Worm (Caenorhabditis elegans) whole organism, L4/young adult: ENCODE data around the gene acc-2.

ENCODE experiments used
- W03F9.2 ChIP-seq: fragments of 150-350 bp; optimal IDR thresholded peaks from 2 replicates; lab custom pipeline; 2014; ENCODE audit warnings: missing biosample characterization, missing genetic modification characterization
- dao-5 ChIP-seq: sonication (generic microtip); optimal IDR thresholded peaks from 2 replicates; lab custom pipeline; 2016; ENCODE audit warnings: missing genotype, missing genetic modification characterization, moderate library complexity, missing compliant biosample characterization
- him-1 ChIP-seq: sonication (generic microtip); optimal IDR thresholded peaks from 2 replicates; lab custom pipeline; 2016; ENCODE audit warnings: missing genotype, missing genetic modification reagents, missing genetic modification characterization, missing compliant biosample characterization

acc-2 gene

ce11 chrIV:9016477-9016876, at the start of gene acc-2:
Gene acc-2, plus strand, starts transcription at chrIV:9016777.
- TF ChIP-seq him-1 (tag; lab: Kevin White, UChicago) = no peak
- TF ChIP-seq W03F9.2 = no peak
- no peak for TF ChIP-seq dao-5 (tag; lab: Kevin White, UChicago)

ce11 chrIV:8967990-8968389, 48.6 kb upstream of the acc-2 start, which contains the start of gene suex-2:
Gene suex-2, plus strand, starts transcription at chrIV:8968290.
- TF ChIP-seq dao-5 (tag; lab: Kevin White, UChicago) (no peak), him-1 (tag; lab: Kevin White, UChicago) (no peak), W03F9.2 (no peak)

DNA sequence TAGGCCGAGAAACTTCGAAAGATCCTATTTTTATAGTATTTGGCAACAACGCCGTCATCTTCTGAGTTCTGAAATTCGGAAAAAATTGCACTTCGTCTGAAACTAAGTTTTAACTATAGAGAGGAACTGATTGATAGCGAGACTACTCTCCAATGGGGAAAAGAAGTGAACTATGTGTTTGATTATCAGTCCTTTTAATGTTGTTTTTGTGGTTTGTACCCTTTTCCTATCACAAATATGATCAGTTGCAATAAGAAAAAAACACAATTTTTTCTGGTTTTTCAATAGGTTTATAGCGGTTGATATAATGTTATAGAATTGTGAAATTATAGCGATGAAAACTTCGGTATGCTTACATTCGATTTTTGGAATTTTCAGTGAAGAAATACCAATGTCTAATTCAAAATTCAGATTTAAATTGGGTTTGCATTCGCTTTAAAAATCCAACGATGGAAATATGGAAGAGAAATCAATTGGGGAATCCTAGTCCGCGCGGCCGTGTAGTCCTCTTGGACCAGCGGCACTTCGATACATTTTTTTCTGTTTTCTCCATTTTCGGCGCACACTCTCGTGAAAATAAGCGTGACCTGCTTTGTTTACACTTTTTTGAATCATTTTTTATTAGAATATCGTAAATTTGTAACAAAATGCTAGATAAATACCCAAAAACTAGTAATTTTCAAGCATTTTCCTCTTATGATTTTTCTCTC, 43.2 kb upstream of the acc-2 start, which contains the start of gene C53B4.3:
Gene C53B4.3, minus strand, starts transcription at position 464 of the 710 bp plus-strand sequence.
- TF ChIP-seq him-1 (tag; lab: Kevin White, UChicago) = peak; percentile 73
- no peak for TF ChIP-seq dao-5 (tag; lab: Kevin White, UChicago)
- TF ChIP-seq W03F9.2 = peak; percentile 18

DNA sequence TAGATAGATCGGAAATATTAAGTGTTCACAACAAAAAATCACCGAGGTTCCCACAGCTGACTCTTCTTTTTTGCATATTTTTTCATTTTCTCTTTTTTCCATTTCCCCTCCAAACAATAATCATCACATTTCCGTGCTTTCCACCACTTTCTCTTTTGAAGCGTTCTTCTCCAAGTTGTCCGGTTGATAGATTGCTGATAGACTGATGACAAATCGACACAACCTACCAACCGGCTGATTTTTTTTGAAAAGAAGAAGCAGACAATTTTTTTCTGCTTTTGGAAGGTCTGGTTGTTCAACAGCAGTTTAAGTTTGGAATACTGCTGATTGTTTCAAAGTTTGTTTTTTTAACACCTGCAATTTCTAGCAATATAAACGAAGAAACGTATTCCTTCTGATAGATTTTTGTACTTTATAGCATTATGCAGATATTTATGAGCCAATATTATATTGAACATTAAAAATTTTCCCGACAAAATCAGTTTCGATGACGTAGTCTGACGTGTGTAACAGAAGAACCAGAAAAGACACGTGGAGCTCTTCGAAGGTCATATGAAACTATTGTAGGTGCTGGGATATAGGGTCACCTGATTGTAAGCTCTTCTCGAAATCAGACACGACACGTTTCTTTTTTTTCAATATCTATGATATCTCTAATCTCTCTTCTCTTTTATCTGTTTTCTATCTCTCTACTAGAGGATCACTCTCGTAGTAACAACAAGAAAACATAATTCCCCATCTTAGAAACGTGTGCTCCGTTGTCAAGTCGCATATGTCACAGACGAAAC, 41.8 kb upstream of the acc-2 start:
- TF ChIP-seq dao-5 (tag; lab: Kevin White, UChicago) (no peak), him-1 (tag; lab: Kevin White, UChicago) (no peak), W03F9.2 (no peak)

- TF ChIP-seq dao-5 (tag; lab: Kevin White, UChicago) (no peak), W03F9.2 (no peak), him-1 (tag; lab: Kevin White, UChicago) (no peak)
These were observed 41.3 kb upstream of the acc-2 start, which contains the start of gene pdzd-8 for ce11 chrIV:8975331-8975625. Gene pdzd-8, plus strand, starts transcription at chrIV:8975526.

DNA sequence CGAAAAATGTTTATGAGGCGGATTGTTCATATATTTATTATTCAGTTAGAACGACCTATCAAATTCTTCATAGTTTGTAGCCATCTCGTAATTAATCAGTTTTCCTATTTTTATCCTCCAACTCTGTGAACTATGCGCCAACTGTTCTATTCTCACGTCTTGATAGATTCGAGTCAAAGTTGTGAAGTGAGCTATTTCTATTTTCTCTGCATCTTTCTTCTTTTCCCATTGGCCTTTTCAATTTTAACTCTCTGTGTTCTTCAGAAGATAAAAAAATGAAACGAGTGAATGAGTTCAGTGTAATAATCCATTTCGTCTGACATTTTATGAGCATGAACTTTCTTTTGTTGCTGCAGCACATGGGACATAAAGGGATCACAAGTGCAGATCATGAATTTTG, 38.5 kb upstream of the acc-2 start:
- TF ChIP-seq dao-5 (tag; lab: Kevin White, UChicago) (no peak), him-1 (tag; lab: Kevin White, UChicago) (no peak), W03F9.2 (no peak)

DNA sequence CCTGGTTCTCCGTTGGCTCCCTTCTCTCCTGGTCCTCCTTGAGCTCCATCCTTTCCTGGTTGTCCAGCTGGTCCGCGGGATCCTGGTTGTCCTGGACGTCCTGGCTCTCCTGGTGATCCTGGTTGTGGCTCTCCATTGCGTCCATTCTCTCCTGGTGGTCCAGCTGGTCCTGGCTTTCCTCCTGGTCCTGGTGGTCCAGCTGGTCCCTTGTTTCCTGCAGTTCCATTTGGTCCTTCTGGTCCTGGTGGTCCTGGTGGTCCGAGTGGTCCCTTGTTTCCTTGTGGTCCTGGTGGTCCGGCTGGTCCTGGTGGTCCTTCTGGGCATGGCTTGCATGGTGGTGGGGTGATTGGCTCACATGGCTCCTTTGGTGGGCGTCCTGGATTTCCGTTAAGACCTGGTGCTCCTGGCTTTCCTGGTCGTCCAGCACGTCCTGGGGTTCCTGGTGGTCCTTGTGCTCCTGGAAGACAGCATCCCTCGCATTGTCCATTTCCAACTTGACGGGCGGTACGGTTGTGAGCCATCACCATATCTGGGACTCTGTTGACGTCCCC, 37.4 kb upstream of the acc-2 start:
- no peak for TF ChIP-seq him-1 (tag; lab: Kevin White, UChicago)
- TF ChIP-seq W03F9.2 = no peak
- no peak for TF ChIP-seq dao-5 (tag; lab: Kevin White, UChicago)

DNA sequence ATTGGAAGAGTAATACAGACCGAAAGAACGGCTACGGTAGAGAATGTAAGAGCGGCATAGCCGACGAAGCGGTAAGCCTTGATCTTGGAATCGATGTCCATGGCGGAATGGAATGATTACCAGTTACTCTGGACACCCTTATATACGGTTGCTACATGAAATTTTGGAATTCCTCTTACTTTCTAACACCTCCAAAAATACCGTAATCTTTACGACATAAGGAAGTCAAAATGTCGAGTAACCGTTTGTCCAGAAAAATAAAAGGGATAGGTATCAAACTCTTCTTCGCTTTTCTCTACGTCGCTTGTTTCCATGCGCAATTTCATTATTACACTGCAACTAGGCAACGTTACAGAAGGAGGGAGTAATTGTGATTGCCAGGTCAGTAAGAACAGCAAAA, 36.9 kb upstream of the acc-2 start, which contains the start of gene col-119:
Gene col-119, minus strand, starts transcription at position 101 of the 400 bp plus-strand sequence.
- no peak for TF ChIP-seq W03F9.2
- no peak for TF ChIP-seq dao-5 (tag; lab: Kevin White, UChicago)
- no peak for TF ChIP-seq him-1 (tag; lab: Kevin White, UChicago)

DNA sequence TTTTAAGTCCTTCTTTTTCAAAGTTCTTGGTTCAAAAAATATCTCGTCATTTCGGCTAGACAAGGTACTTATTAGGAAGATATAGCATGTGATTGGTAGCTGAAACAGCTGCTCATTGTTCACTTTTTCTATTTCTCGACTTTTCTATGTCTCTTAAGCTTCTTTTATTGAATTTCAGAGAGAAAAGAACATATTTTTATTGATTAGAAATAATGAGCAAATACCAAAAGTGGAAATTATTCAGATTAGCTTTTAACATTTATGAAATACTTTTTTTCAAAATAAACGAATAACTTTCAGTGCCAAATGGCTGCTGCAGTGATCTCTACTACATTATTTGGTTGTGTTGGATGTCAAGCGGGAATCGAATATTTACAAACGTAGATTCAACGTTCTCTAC, 32.0 kb upstream of the acc-2 start, which contains the start of gene nstp-1:
Gene nstp-1, plus strand, starts transcription at position 301 of the 400 bp plus-strand sequence.
- TF ChIP-seq dao-5 (tag; lab: Kevin White, UChicago) (no peak), W03F9.2 (no peak), him-1 (tag; lab: Kevin White, UChicago) (no peak)

ce11 chrIV:8986761-8987316, 29.7 kb upstream of the acc-2 start, which contains the start of gene bre-1:
Gene bre-1, plus strand, starts transcription at chrIV:8987266.
- no peak for TF ChIP-seq dao-5 (tag; lab: Kevin White, UChicago)
- no peak for TF ChIP-seq him-1 (tag; lab: Kevin White, UChicago)
- TF ChIP-seq W03F9.2 = no peak

- no peak for TF ChIP-seq dao-5 (tag; lab: Kevin White, UChicago)
- TF ChIP-seq him-1 (tag; lab: Kevin White, UChicago) = no peak
- no peak for TF ChIP-seq W03F9.2
These were observed 23.8 kb upstream of the acc-2 start, which contains the start of gene mltn-12 for ce11 chrIV:8992786-8993185. Gene mltn-12, plus strand, starts transcription at chrIV:8993086.

DNA sequence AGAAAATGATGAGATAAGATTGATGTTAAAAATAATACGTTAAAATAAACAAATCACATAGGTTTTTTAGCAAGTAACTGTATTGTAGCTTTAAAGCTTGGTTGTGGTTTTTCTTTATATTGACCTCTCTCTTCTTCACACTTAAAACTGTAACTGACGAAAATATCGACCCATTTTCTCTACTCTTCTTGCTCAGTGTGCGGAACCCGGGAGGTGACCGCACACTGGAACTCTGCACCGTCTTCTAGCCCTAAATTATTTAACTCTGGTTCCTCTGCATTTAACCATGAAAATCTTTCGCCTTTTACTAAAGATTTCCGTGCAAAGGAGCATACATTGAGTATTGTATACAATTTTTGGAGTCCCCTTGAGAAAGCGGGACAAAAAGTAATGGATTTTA, 22.1 kb upstream of the acc-2 start:
- TF ChIP-seq W03F9.2 (no peak), him-1 (tag; lab: Kevin White, UChicago) (no peak), dao-5 (tag; lab: Kevin White, UChicago) (no peak)

DNA sequence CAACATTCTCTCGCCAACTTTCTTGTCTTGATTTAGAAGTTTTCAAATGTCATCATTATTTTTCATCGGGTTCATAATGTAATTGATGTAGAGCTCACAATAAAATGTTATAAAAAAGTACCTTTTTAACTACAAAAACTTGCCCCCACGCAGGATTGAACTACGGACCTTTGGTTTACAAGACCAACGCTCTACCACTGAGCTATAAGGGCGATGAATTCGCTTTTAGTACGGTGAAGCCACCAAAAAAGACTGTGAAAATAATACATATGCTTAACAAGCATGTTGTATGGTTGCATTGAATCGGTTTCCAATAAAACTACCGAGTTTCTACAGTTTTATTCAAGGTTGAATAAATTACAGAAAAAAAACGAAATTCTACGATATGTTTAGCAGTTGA, 15.9 kb upstream of the acc-2 start:
- TF ChIP-seq W03F9.2 (no peak), dao-5 (tag; lab: Kevin White, UChicago) (no peak), him-1 (tag; lab: Kevin White, UChicago) (no peak)
